Fruit fly (Drosophila melanogaster): ENCODE data around the gene Unc-76.

The Unc-76 gene

DNA sequence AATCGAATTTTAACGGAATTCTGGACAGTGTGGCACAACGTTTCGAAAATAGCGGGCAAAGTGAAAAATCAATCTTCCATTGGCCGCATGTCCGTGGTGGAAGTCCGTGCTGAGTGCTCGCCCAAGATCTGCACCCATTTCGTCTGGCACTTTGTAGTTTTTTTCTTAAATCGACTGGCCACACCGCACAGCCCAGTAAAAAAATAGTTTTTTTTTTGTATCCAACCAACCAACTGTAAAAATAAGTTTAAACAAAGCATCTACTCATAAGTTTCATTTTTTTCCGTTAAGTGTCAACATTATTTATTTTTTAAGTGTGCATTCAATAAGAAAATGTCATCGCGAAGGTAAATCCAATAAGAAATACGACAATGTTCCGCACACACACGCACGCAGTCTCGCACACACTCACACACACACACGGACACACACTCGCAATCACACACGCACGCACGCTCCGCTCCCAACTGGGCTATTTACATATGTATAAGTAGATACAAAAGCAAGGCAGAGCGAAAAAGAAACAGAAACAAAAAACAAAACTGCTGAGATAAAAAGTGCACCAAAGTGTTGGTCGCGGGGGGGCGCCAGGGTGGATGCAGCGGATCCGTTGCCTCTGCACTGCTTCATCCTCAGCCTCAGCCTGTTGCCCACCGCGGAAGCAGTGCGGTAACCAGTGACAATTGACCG, 13.8 kb downstream of the Unc-76 start, which contains the start of gene csw (continued):
- TF ChIP-seq CG7357 (GFP tag; IDR thresholded peaks at IDR 0.05) (no peak), Doc3 (GFP tag; IDR thresholded peaks at IDR 0.05; ENCODE audit: partially characterized antibody) (no peak), trh (GFP tag; optimal IDR thresholded peaks at IDR 0.05) (peak; percentile 1), CG8924 (tag; optimal IDR thresholded peaks at IDR 0.05) (peak; percentile 48), Hr39 (optimal IDR thresholded peaks at IDR 0.05) (no peak), CG11093 (GFP tag; IDR thresholded peaks at IDR 0.05) (no peak), CG13296 (GFP tag; optimal IDR thresholded peaks at IDR 0.05) (no peak), NK7.1 (GFP tag; optimal IDR thresholded peaks at IDR 0.05) (no peak), crc (GFP tag; optimal IDR thresholded peaks at IDR 0.05) (no peak), Ssrp (tag; optimal IDR thresholded peaks at IDR 0.05) (no peak), ara (GFP tag; IDR thresholded peaks at IDR 0.05) (no peak), CG15696 (tag; optimal IDR thresholded peaks at IDR 0.05) (no peak), CG2889 (GFP tag; IDR thresholded peaks at IDR 0.05) (no peak), chinmo (GFP tag; IDR thresholded peaks at IDR 0.05; ENCODE audit: partially characterized antibody) (0 out of 4 replicates have a peak, but pooled peaks have one; percentile 23), TFAM (GFP tag; optimal IDR thresholded peaks at IDR 0.05) (no peak), CG11504 (tag; optimal IDR thresholded peaks at IDR 0.05) (no peak), CG6791 (GFP tag; IDR thresholded peaks at IDR 0.05; ENCODE audit: partially characterized antibody) (0 out of 3 replicates have a peak, but pooled peaks have one; percentile 31), Poxn (GFP tag; IDR thresholded peaks at IDR 0.05) (no peak), CG15514 (GFP tag; optimal IDR thresholded peaks at IDR 0.05) (peak; percentile 90), az2 (GFP tag; optimal IDR thresholded peaks at IDR 0.05) (no peak), HLH4C (GFP tag; IDR thresholded peaks at IDR 0.05; ENCODE audit: partially characterized antibody) (no peak), nom (GFP tag; optimal IDR thresholded peaks at IDR 0.05) (peak; percentile 99), Hsf (GFP tag; optimal IDR thresholded peaks at IDR 0.05) (peak; percentile 57), D (optimal IDR thresholded peaks at IDR 0.05) (no peak), D (GFP tag; optimal IDR thresholded peaks at IDR 0.05) (no peak), disco-r (GFP tag; optimal IDR thresholded peaks at IDR 0.05) (peak; percentile 32), Bgb (GFP tag; IDR thresholded peaks at IDR 0.05; ENCODE audit: partially characterized antibody) (peak; percentile 63; the same call in 1 of the 2 replicates), knrl (GFP tag; IDR thresholded peaks at IDR 0.05; ENCODE audit: partially characterized antibody) (peak; percentile 21; the same call in 1 of the 3 replicates), Dbx (GFP tag; IDR thresholded peaks at IDR 0.05) (peak; percentile 53; the same call in 2 of the 3 replicates), CG10321 (GFP tag; IDR thresholded peaks at IDR 0.05) (0 out of 2 replicates have a peak, but pooled peaks have one; percentile 5), CoRest (tag; optimal IDR thresholded peaks at IDR 0.05) (peak; percentile 57), Hr3 (GFP tag; optimal IDR thresholded peaks at IDR 0.05) (peak; percentile 3), CG15011 (GFP tag; optimal IDR thresholded peaks at IDR 0.05) (no peak), Gug (GFP tag; IDR thresholded peaks at IDR 0.05) (no peak), MTF-1 (GFP tag; optimal IDR thresholded peaks at IDR 0.05; ENCODE audit: borderline replicate concordance) (no peak), luna (GFP tag; optimal IDR thresholded peaks at IDR 0.05) (no peak), Dad (GFP tag; optimal IDR thresholded peaks at IDR 0.05) (peak; percentile 26), gem (tag; optimal IDR thresholded peaks at IDR 0.05) (peak; percentile 32), cato (GFP tag; optimal IDR thresholded peaks at IDR 0.05; ENCODE audit: borderline replicate concordance) (no peak), btn (GFP tag; optimal IDR thresholded peaks at IDR 0.05) (no peak), CG12744 (GFP tag; optimal IDR thresholded peaks at IDR 0.05) (no peak), Eip74EF (GFP tag; optimal IDR thresholded peaks at IDR 0.05) (no peak), pan (optimal IDR thresholded peaks at IDR 0.05) (no peak), pan (GFP tag; optimal IDR thresholded peaks at IDR 0.05 in 1 of 2, IDR thresholded peaks at IDR 0.05 in 1 of 2) (no peak), CG6813 (GFP tag; optimal IDR thresholded peaks at IDR 0.05) (no peak), CG8281 (tag; optimal IDR thresholded peaks at IDR 0.05) (no peak), Drgx (GFP tag; IDR thresholded peaks at IDR 0.05) (peak; percentile 86), zf30C (GFP tag; optimal IDR thresholded peaks at IDR 0.05) (no peak), tio (GFP tag; optimal IDR thresholded peaks at IDR 0.05) (no peak)
